Worm (Caenorhabditis elegans) whole organism, midembryonic: Measurements from ENCODE around the gene mlc-6.

Experiments
- flt-1 ChIP-seq: fragments of 200-800 bp; sonication (Bioruptor generic); IDR thresholded peaks from 2 replicates; pipeline ENCODE4 v1.3.6; 2022; ENCODE audit warnings: missing genetic modification characterization, missing compliant biosample characterization
- ref-1 ChIP-seq: fragments of 200-800 bp; sonication (Bioruptor generic); conservative IDR thresholded peaks from 2 replicates; pipeline ENCODE4 v1.3.6; 2022; ENCODE audit warnings: missing genetic modification reagents, missing genetic modification characterization, missing compliant biosample characterization
- ztf-23 ChIP-seq: fragments of 200-800 bp; sonication (Bioruptor generic); IDR thresholded peaks from 2 replicates; pipeline ENCODE4 v1.3.6; 2022; ENCODE audit warnings: missing genetic modification reagents, missing genetic modification characterization, missing compliant biosample characterization

- TF ChIP-seq ztf-23 (GFP tag; lab: Robert Waterston, UW) (no peak), flt-1 (GFP tag; lab: Robert Waterston, UW) (no peak), ref-1 (GFP tag; lab: Robert Waterston, UW) (no peak)
These were observed 31.8 kb downstream of the mlc-6 start, which contains the start of gene K06G5.1 for ce11 chrX:14214520-14215023.
